Fruit fly (Drosophila melanogaster): ENCODE data around the gene Spn77Bc.

The Spn77Bc gene

dm6 chr3L:20342334-20342733 is at the start of gene Spn77Bc:
Spn77Bc (plus strand) TSS chr3L:20342634.
- TF ChIP-seq Antp (GFP tag; optimal IDR thresholded peaks at IDR 0.05) (no peak), Fer1 (GFP tag; optimal IDR thresholded peaks at IDR 0.05) (no peak), Scr (GFP tag; IDR thresholded peaks at IDR 0.05; ENCODE audit: partially characterized antibody) (no peak), cas (GFP tag; IDR thresholded peaks at IDR 0.05) (no peak), tio (GFP tag; optimal IDR thresholded peaks at IDR 0.05) (no peak), CG11456 (GFP tag; IDR thresholded peaks at IDR 0.05) (no peak), br (optimal IDR thresholded peaks at IDR 0.05) (no peak), CG14860 (GFP tag; IDR thresholded peaks at IDR 0.05; ENCODE audit: partially characterized antibody) (no peak)

dm6 chr3L:20295095-20295494 is 47.3 kb upstream of the Spn77Bc start, which contains the start of gene gogo:
gogo (minus strand) TSS chr3L:20295133.
- TF ChIP-seq Nf-YC (tag; optimal IDR thresholded peaks at IDR 0.05) (peak; percentile 8), CG18764 (GFP tag; optimal IDR thresholded peaks at IDR 0.05) (no peak), CG3163 (GFP tag; optimal IDR thresholded peaks at IDR 0.05) (peak; percentile 7), ftz-f1 (GFP tag; optimal IDR thresholded peaks at IDR 0.05) (no peak), Dfd (GFP tag; optimal IDR thresholded peaks at IDR 0.05) (no peak), CG4424 (GFP tag; optimal IDR thresholded peaks at IDR 0.05) (no peak), Doc3 (GFP tag; IDR thresholded peaks at IDR 0.05; ENCODE audit: partially characterized antibody) (0 out of 3 replicates have a peak, but pooled peaks have one; percentile 28), chinmo (GFP tag; IDR thresholded peaks at IDR 0.05; ENCODE audit: partially characterized antibody) (0 out of 4 replicates have a peak, but pooled peaks have one; percentile 74), chn (GFP tag; optimal IDR thresholded peaks at IDR 0.05) (peak; percentile 6), yki (optimal IDR thresholded peaks at IDR 0.05) (peak; percentile 35), ewg (GFP tag; optimal IDR thresholded peaks at IDR 0.05) (peak; percentile 87), seq (GFP tag; IDR thresholded peaks at IDR 0.05) (peak; percentile 70; the same call in 1 of the 2 replicates), vvl (GFP tag; IDR thresholded peaks at IDR 0.05) (0 out of 2 replicates have a peak, but pooled peaks have one; percentile 21), CG6654 (GFP tag; optimal IDR thresholded peaks at IDR 0.05) (no peak), pzg (GFP tag; optimal IDR thresholded peaks at IDR 0.05) (peak; percentile 2), sens (GFP tag) (peak; percentile 86), CG34422 (GFP tag; IDR thresholded peaks at IDR 0.05) (0 out of 3 replicates have a peak, but pooled peaks have one; percentile 34), klu (GFP tag; IDR thresholded peaks at IDR 0.05) (no peak), Jarid2 (GFP tag; optimal IDR thresholded peaks at IDR 0.05) (peak; percentile 60), CG13894 (tag; optimal IDR thresholded peaks at IDR 0.05) (peak; percentile 34), dati (GFP tag; IDR thresholded peaks at IDR 0.05) (no peak), Ets65A (GFP tag) (peak; percentile 53), CG12236 (GFP tag; optimal IDR thresholded peaks at IDR 0.05) (no peak), tio (GFP tag; optimal IDR thresholded peaks at IDR 0.05) (no peak), crol (GFP tag; IDR thresholded peaks at IDR 0.05) (peak; percentile 57; the same call in 1 of the 2 replicates), sna (GFP tag; IDR thresholded peaks at IDR 0.05; ENCODE audit: partially characterized antibody) (no peak), ci (GFP tag; IDR thresholded peaks at IDR 0.05) (peak; percentile 57; the same call in 1 of the 3 replicates), CG7963 (GFP tag; IDR thresholded peaks at IDR 0.05; ENCODE audit: partially characterized antibody) (0 out of 3 replicates have a peak, but pooled peaks have one; percentile 27), prd (optimal IDR thresholded peaks at IDR 0.05) (no peak), prd (GFP tag; IDR thresholded peaks at IDR 0.05) (0 out of 3 replicates have a peak, but pooled peaks have one; percentile 11), nau (GFP tag; optimal IDR thresholded peaks at IDR 0.05) (no peak), chm (GFP tag; IDR thresholded peaks at IDR 0.05) (0 out of 2 replicates have a peak, but pooled peaks have one; percentile 22), her (GFP tag; optimal IDR thresholded peaks at IDR 0.05) (peak; percentile 24), pros (GFP tag; optimal IDR thresholded peaks at IDR 0.05) (peak; percentile 57), Bgb (GFP tag; IDR thresholded peaks at IDR 0.05; ENCODE audit: partially characterized antibody) (peak; percentile 38; the same call in 1 of the 2 replicates), HmgZ (tag; optimal IDR thresholded peaks at IDR 0.05) (no peak), HmgD (GFP tag; optimal IDR thresholded peaks at IDR 0.05) (peak; percentile 24), CG15514 (GFP tag; optimal IDR thresholded peaks at IDR 0.05) (peak; percentile 34), zen (tag; optimal IDR thresholded peaks at IDR 0.05) (peak; percentile 7), Trl (optimal IDR thresholded peaks at IDR 0.05) (peak; percentile 46 to 65), Trl (GFP tag; optimal IDR thresholded peaks at IDR 0.05) (no peak), Deaf1 (tag; optimal IDR thresholded peaks at IDR 0.05) (peak; percentile 98), nerfin-1 (tag; optimal IDR thresholded peaks at IDR 0.05) (peak; percentile 10)
